Fruit fly (Drosophila melanogaster) ovary, adult (tissue): ENCODE measurements around the gene hh.
A peak's percentile ranks its signal among the peaks of the same experiment; 100 is the strongest.

Source experiments
- CG17801 ChIP-seq: fragments of 200-800 bp; optimal IDR thresholded peaks from 2 replicates; lab custom pipeline; 2019; ENCODE audit warnings: missing biosample characterization, mild to moderate bottlenecking, missing genetic modification characterization, moderate library complexity; ENCODE audit not compliant: partially characterized antibody

The hh gene

dm6 chr3R:23141678-23142338, at the start of gene hh:
Gene hh (minus strand): TSS chr3R:23141906.
- TF ChIP-seq CG17801 (GFP tag; lab: Kevin White, UChicago) = no peak

- TF ChIP-seq CG17801 (GFP tag; lab: Kevin White, UChicago) = peak; percentile 37
Observed at dm6 chr3R:23191108-23191771, 49.5 kb upstream of the hh start.

dm6 chr3R:23189958-23190900, 48.5 kb upstream of the hh start:
- peak; percentile 94 for TF ChIP-seq CG17801 (GFP tag; lab: Kevin White, UChicago)

- no peak for TF ChIP-seq CG17801 (GFP tag; lab: Kevin White, UChicago)
Observed at dm6 chr3R:23189143-23189957, 47.6 kb upstream of the hh start.

dm6 chr3R:23181714-23182337, 40.1 kb upstream of the hh start:
- TF ChIP-seq CG17801 (GFP tag; lab: Kevin White, UChicago) = no peak

- no peak for TF ChIP-seq CG17801 (GFP tag; lab: Kevin White, UChicago)
Observed at dm6 chr3R:23180980-23181630, 39.4 kb upstream of the hh start.

- no peak for TF ChIP-seq CG17801 (GFP tag; lab: Kevin White, UChicago)
Observed at dm6 chr3R:23179336-23179735, 37.6 kb upstream of the hh start.

- TF ChIP-seq CG17801 (GFP tag; lab: Kevin White, UChicago) = no peak
Observed at dm6 chr3R:23178052-23178591, 36.4 kb upstream of the hh start.

dm6 chr3R:23177457-23177856, 35.8 kb upstream of the hh start:
- TF ChIP-seq CG17801 (GFP tag; lab: Kevin White, UChicago) = no peak

dm6 chr3R:23176445-23177087, 34.9 kb upstream of the hh start:
- no peak for TF ChIP-seq CG17801 (GFP tag; lab: Kevin White, UChicago)

- TF ChIP-seq CG17801 (GFP tag; lab: Kevin White, UChicago) = no peak
Observed at dm6 chr3R:23175376-23175775, 33.7 kb upstream of the hh start.

- TF ChIP-seq CG17801 (GFP tag; lab: Kevin White, UChicago) = no peak
Observed at dm6 chr3R:23174739-23175138, 33.0 kb upstream of the hh start.
